Worm (Caenorhabditis elegans) whole organism, young adult: Measurements from ENCODE around the gene R08C7.12.

Experiments
- B0035.1 ChIP-seq: sonication (generic microtip); optimal IDR thresholded peaks from 2 replicates; lab custom pipeline; 2016; ENCODE audit warnings: missing genetic modification characterization, mild to moderate bottlenecking, missing compliant biosample characterization, missing genotype, missing genetic modification reagents
- C17E4.6 ChIP-seq: fragments of 200-800 bp; sonication (Bioruptor generic); IDR thresholded peaks from 2 replicates; pipeline ENCODE4 v1.3.6; 2022; ENCODE audit warnings: missing genetic modification reagents, missing genetic modification characterization, missing compliant biosample characterization
- F23B12.7 ChIP-seq: sonication (generic microtip); optimal IDR thresholded peaks from 2 replicates; lab custom pipeline; 2017; ENCODE audit warnings: missing genetic modification characterization, mild to moderate bottlenecking, missing compliant biosample characterization, antibody characterized with exemption, moderate library complexity; ENCODE audit not compliant: insufficient read depth
- F37B4.10 ChIP-seq: fragments of 200-800 bp; sonication (Bioruptor generic); IDR thresholded peaks from 2 replicates; pipeline ENCODE4 v1.3.6; 2022; ENCODE audit warnings: missing genetic modification characterization, missing compliant biosample characterization
- F52B5.7 ChIP-seq: sonication (generic microtip); optimal IDR thresholded peaks from 2 replicates; lab custom pipeline; 2016; ENCODE audit warnings: mild to moderate bottlenecking, missing genetic modification characterization, missing compliant biosample characterization
- F57A8.1 ChIP-seq: fragments of 200-800 bp; sonication (Bioruptor generic); optimal IDR thresholded peaks from 2 replicates; lab custom pipeline; 2018; ENCODE audit warnings: mild to moderate bottlenecking, missing genetic modification characterization, moderate library complexity, missing compliant biosample characterization
- F57C9.4 ChIP-seq: sonication (generic microtip); optimal IDR thresholded peaks from 2 replicates; lab custom pipeline; 2017; ENCODE audit warnings: mild to moderate bottlenecking, missing genetic modification characterization, missing compliant biosample characterization
- K12H6.12 ChIP-seq: fragments of 200-800 bp; sonication (Bioruptor generic); optimal IDR thresholded peaks from 2 replicates; lab custom pipeline; 2018; ENCODE audit warnings: mild to moderate bottlenecking, missing genetic modification characterization, missing compliant biosample characterization
- T07F8.4 ChIP-seq: sonication (generic microtip); optimal IDR thresholded peaks from 2 replicates; lab custom pipeline; 2016; ENCODE audit warnings: mild to moderate bottlenecking, missing genetic modification characterization, moderate library complexity, missing compliant biosample characterization
- T26A5.8 ChIP-seq: sonication (generic microtip); optimal IDR thresholded peaks from 2 replicates; lab custom pipeline; 2016; ENCODE audit warnings: missing genetic modification characterization, missing compliant biosample characterization
- Y53G8AR.9 ChIP-seq: fragments of 200-800 bp; sonication (Bioruptor generic); conservative IDR thresholded peaks from 2 replicates; pipeline ENCODE4 v1.3.6; 2022; ENCODE audit warnings: missing genetic modification reagents, missing genetic modification characterization, missing compliant biosample characterization
- Y56A3A.18 ChIP-seq: fragments of 200-800 bp; sonication (Bioruptor generic); IDR thresholded peaks from 2 replicates; pipeline ENCODE4 v1.3.6; 2022; ENCODE audit warnings: missing genetic modification reagents, missing genetic modification characterization, missing compliant biosample characterization
- Y67H2A.10 ChIP-seq: fragments of 200-800 bp; sonication (Bioruptor generic); conservative IDR thresholded peaks from 2 replicates; pipeline ENCODE4 v1.3.6; 2022; ENCODE audit warnings: missing genetic modification reagents, missing genetic modification characterization, missing compliant biosample characterization
- Y95B8A.8 ChIP-seq: fragments of 200-800 bp; sonication (Bioruptor generic); IDR thresholded peaks from 2 replicates; pipeline ENCODE4 v1.3.6; 2022; ENCODE audit warnings: missing genetic modification reagents, missing genetic modification characterization, missing compliant biosample characterization
- akir-1 ChIP-seq: fragments of 200-800 bp; sonication (Bioruptor generic); optimal IDR thresholded peaks from 2 replicates; lab custom pipeline; 2018; ENCODE audit warnings: mild to moderate bottlenecking, missing genetic modification characterization, moderate library complexity, missing compliant biosample characterization
- athp-1 ChIP-seq: sonication (generic microtip); optimal IDR thresholded peaks from 2 replicates; lab custom pipeline; 2017; ENCODE audit warnings: mild to moderate bottlenecking, missing genetic modification characterization, missing compliant biosample characterization
- attf-5 ChIP-seq: fragments of 200-800 bp; sonication (Bioruptor generic); optimal IDR thresholded peaks from 2 replicates; lab custom pipeline; 2018; ENCODE audit warnings: mild to moderate bottlenecking, missing genetic modification characterization, missing compliant biosample characterization
- attf-6 ChIP-seq: fragments of 200-800 bp; sonication (Bioruptor generic); IDR thresholded peaks from 2 replicates; pipeline ENCODE4 v1.3.6; 2022; ENCODE audit warnings: missing genetic modification reagents, missing genetic modification characterization, missing compliant biosample characterization
- bed-1 ChIP-seq: fragments of 200-800 bp; sonication (Bioruptor generic); IDR thresholded peaks from 2 replicates; pipeline ENCODE4 v1.3.6; 2022; ENCODE audit warnings: missing genetic modification reagents, missing genetic modification characterization, missing compliant biosample characterization
- cebp-2 ChIP-seq: fragments of 200-800 bp; sonication (Bioruptor generic); IDR thresholded peaks from 2 replicates; pipeline ENCODE4 v1.3.6; 2022; ENCODE audit warnings: missing genetic modification characterization, missing compliant biosample characterization
- chd-7 ChIP-seq: sonication (generic microtip); optimal IDR thresholded peaks from 2 replicates; lab custom pipeline; 2016; ENCODE audit warnings: mild to moderate bottlenecking, missing genetic modification characterization, moderate library complexity, missing compliant biosample characterization
- efl-1 ChIP-seq: fragments of 150-350 bp; optimal IDR thresholded peaks from 2 replicates; lab custom pipeline; 2014; ENCODE audit warnings: missing biosample characterization, missing genetic modification reagents, missing genetic modification characterization
- egl-18 ChIP-seq: fragments of 200-800 bp; sonication (Bioruptor generic); IDR thresholded peaks from 2 replicates; pipeline ENCODE4 v1.3.6; 2022; ENCODE audit warnings: missing genetic modification reagents, missing genetic modification characterization, missing compliant biosample characterization
- egl-44 ChIP-seq: fragments of 200-800 bp; sonication (Bioruptor generic); IDR thresholded peaks from 2 replicates; pipeline ENCODE4 v1.3.6; 2022; ENCODE audit warnings: missing genetic modification reagents, missing genetic modification characterization, missing compliant biosample characterization
- ets-4 ChIP-seq: fragments of 200-800 bp; sonication (Bioruptor generic); optimal IDR thresholded peaks from 2 replicates; lab custom pipeline; 2018; ENCODE audit warnings: mild to moderate bottlenecking, missing genetic modification characterization, missing compliant biosample characterization
- him-1 ChIP-seq: sonication (generic microtip); optimal IDR thresholded peaks from 2 replicates; lab custom pipeline; 2016; ENCODE audit warnings: missing genotype, missing genetic modification reagents, missing genetic modification characterization, missing compliant biosample characterization
- hlh-12 ChIP-seq: sonication (generic microtip); optimal IDR thresholded peaks from 2 replicates; lab custom pipeline; 2016; ENCODE audit warnings: missing genetic modification characterization, missing compliant biosample characterization
- hmg-1.2 ChIP-seq: fragments of 200-800 bp; sonication (Bioruptor generic); IDR thresholded peaks from 2 replicates; pipeline ENCODE4 v1.3.6; 2022; ENCODE audit warnings: missing genetic modification reagents, missing genetic modification characterization, missing compliant biosample characterization
- hmg-20 ChIP-seq: fragments of 200-800 bp; sonication (Bioruptor generic); IDR thresholded peaks from 2 replicates; pipeline ENCODE4 v1.3.6; 2022; ENCODE audit warnings: missing genetic modification reagents, missing genetic modification characterization, missing compliant biosample characterization
- hsf-1 ChIP-seq: fragments of 200-800 bp; sonication (Bioruptor generic); IDR thresholded peaks from 2 replicates; pipeline ENCODE4 v1.3.6; 2022; ENCODE audit warnings: missing genetic modification reagents, missing genetic modification characterization, missing compliant biosample characterization
- lin-40 ChIP-seq: sonication (generic microtip); optimal IDR thresholded peaks from 2 replicates; lab custom pipeline; 2016; ENCODE audit warnings: missing genetic modification characterization, mild to moderate bottlenecking, missing compliant biosample characterization, missing genotype, missing genetic modification reagents
- lin-54 ChIP-seq: fragments of 200-800 bp; sonication (Bioruptor generic); optimal IDR thresholded peaks from 2 replicates; lab custom pipeline; 2018; ENCODE audit warnings: mild to moderate bottlenecking, missing genetic modification characterization, missing compliant biosample characterization
- madf-10 ChIP-seq: sonication (generic microtip); optimal IDR thresholded peaks from 2 replicates; lab custom pipeline; 2016; ENCODE audit warnings: mild to moderate bottlenecking, missing genetic modification characterization, missing compliant biosample characterization
- mcd-1 ChIP-seq: fragments of 200-800 bp; sonication (Bioruptor generic); IDR thresholded peaks from 2 replicates; pipeline ENCODE4 v1.3.6; 2022; ENCODE audit warnings: missing genetic modification reagents, missing genetic modification characterization, missing compliant biosample characterization
- mel-28 ChIP-seq: sonication (generic microtip); optimal IDR thresholded peaks from 2 replicates; lab custom pipeline; 2016; ENCODE audit warnings: borderline replicate concordance, mild to moderate bottlenecking, missing genetic modification characterization, missing compliant biosample characterization
- mes-4 ChIP-seq: sonication (generic microtip); optimal IDR thresholded peaks from 2 replicates; lab custom pipeline; 2016; ENCODE audit warnings: missing genotype, missing genetic modification characterization, missing compliant biosample characterization
- nhr-80 ChIP-seq: sonication (generic microtip); optimal IDR thresholded peaks from 2 replicates; lab custom pipeline; 2016; ENCODE audit warnings: missing genetic modification characterization, missing compliant biosample characterization
- rpc-1 ChIP-seq, 2 experiments: fragments of 150-350 bp in 1 of 2; sonication (generic microtip) in 1 of 2; optimal IDR thresholded peaks; 2 replicates each; lab custom pipeline; 2014 to 2018; ENCODE audit warnings: missing biosample characterization in 1 of 2, missing genetic modification characterization in 1 of 2, missing genetic modification reagents in 1 of 2, missing genotype in 1 of 2
- sdz-38 ChIP-seq: sonication (generic microtip); optimal IDR thresholded peaks from 2 replicates; lab custom pipeline; 2016; ENCODE audit warnings: missing genotype, missing genetic modification characterization, missing compliant biosample characterization
- snpc-3.4 ChIP-seq: sonication (generic microtip); optimal IDR thresholded peaks from 2 replicates; lab custom pipeline; 2017; ENCODE audit warnings: missing genetic modification characterization, mild to moderate bottlenecking, missing compliant biosample characterization, antibody characterized with exemption, moderate library complexity, missing genotype, missing genetic modification reagents
- zfh-2 ChIP-seq: fragments of 200-800 bp; sonication (Bioruptor generic); conservative IDR thresholded peaks from 2 replicates; pipeline ENCODE4 v1.3.6; 2022; ENCODE audit warnings: missing genetic modification reagents, missing genetic modification characterization, missing compliant biosample characterization
- ztf-18 ChIP-seq: sonication (generic microtip); optimal IDR thresholded peaks from 2 replicates; lab custom pipeline; 2016; ENCODE audit warnings: missing genotype, mild to moderate bottlenecking, missing genetic modification characterization, missing compliant biosample characterization
- ztf-22 ChIP-seq: fragments of 200-800 bp; sonication (Bioruptor generic); optimal IDR thresholded peaks from 2 replicates; lab custom pipeline; 2018; ENCODE audit warnings: mild to moderate bottlenecking, missing genetic modification characterization, moderate library complexity, missing compliant biosample characterization
- ztf-25 ChIP-seq: fragments of 200-800 bp; sonication (Bioruptor generic); IDR thresholded peaks from 2 replicates; pipeline ENCODE4 v1.3.6; 2022; ENCODE audit warnings: missing genetic modification reagents, missing genetic modification characterization, missing compliant biosample characterization
- ztf-6 ChIP-seq: fragments of 200-800 bp; sonication (Bioruptor generic); IDR thresholded peaks from 2 replicates; pipeline ENCODE4 v1.3.6; 2022; ENCODE audit warnings: missing genetic modification reagents, missing genetic modification characterization, missing compliant biosample characterization

R08C7.12 gene

ce11 chrIV:4449843-4450242 is 304 bp downstream of the R08C7.12 start (continued):
- TF ChIP-seq egl-18 (no peak), attf-6 (no peak; the same call in 1 of the 2 replicates), sdz-38 (tag; lab: Kevin White, UChicago) (no peak), Y95B8A.8 (GFP tag; lab: Robert Waterston, UW) (peak; percentile 70; the same call in 1 of the 2 replicates), cebp-2 (no peak), ets-4 (no peak), attf-5 (GFP tag; lab: Kevin White, UChicago) (peak; percentile 42), rpc-1 (optimal IDR thresholded peaks at IDR 0.05; lab: Kevin White, UChicago) (no peak), rpc-1 (tag; optimal IDR thresholded peaks at IDR 0.05; lab: Kevin White, UChicago) (no peak), T26A5.8 (tag; lab: Kevin White, UChicago) (no peak), F57C9.4 (tag; lab: Kevin White, UChicago) (no peak), T07F8.4 (no peak), F52B5.7 (tag; lab: Kevin White, UChicago) (peak; percentile 52), Y67H2A.10 (no peak), ztf-18 (peak; percentile 40), K12H6.12 (tag; lab: Kevin White, UChicago) (no peak), hmg-20 (GFP tag; lab: Robert Waterston, UW) (no peak), mel-28 (tag; lab: Kevin White, UChicago) (no peak), hsf-1 (GFP tag; lab: Robert Waterston, UW) (no peak; the same call in 1 of the 2 replicates), snpc-3.4 (no peak), F23B12.7 (tag; lab: Kevin White, UChicago) (no peak), lin-54 (GFP tag; lab: Kevin White, UChicago) (peak; percentile 4), ztf-6 (GFP tag; lab: Robert Waterston, UW) (no peak), nhr-80 (tag; lab: Kevin White, UChicago) (peak; percentile 80), B0035.1 (tag; lab: Kevin White, UChicago) (peak; percentile 30), Y53G8AR.9 (GFP tag; lab: Robert Waterston, UW) (no peak), ztf-25 (GFP tag; lab: Robert Waterston, UW) (no peak), ztf-22 (GFP tag; lab: Kevin White, UChicago) (no peak), hmg-1.2 (GFP tag; lab: Robert Waterston, UW) (peak; percentile 33; the same call in 1 of the 2 replicates), efl-1 (GFP tag; lab: Kevin White, UChicago) (no peak), madf-10 (peak; percentile 64), Y56A3A.18 (GFP tag; lab: Robert Waterston, UW) (no peak), F57A8.1 (no peak)
- TF ChIP-seq, all 124 proteins: peak for 44

ce11 chrIV:4451576-4451975 is 2.0 kb downstream of the R08C7.12 start, which contains the start of gene R08C7.1:
TSS of gene R08C7.1 (plus strand) at chrIV:4451876.
- TF ChIP-seq mcd-1 (no peak), hmg-1.2 (GFP tag; lab: Robert Waterston, UW) (peak; percentile 50; the same call in 1 of the 2 replicates)

ce11 chrIV:4454330-4455173 is 5.0 kb downstream of the R08C7.12 start, which contains the start of gene R08C7.11:
TSS of gene R08C7.11 (minus strand) at chrIV:4454937.
- TF ChIP-seq ztf-22 (GFP tag; lab: Kevin White, UChicago) (no peak), athp-1 (no peak), akir-1 (GFP tag; lab: Kevin White, UChicago) (no peak), F37B4.10 (GFP tag; lab: Robert Waterston, UW) (no peak), hsf-1 (GFP tag; lab: Robert Waterston, UW) (no peak), lin-40 (tag; lab: Kevin White, UChicago) (peak; percentile 32), T07F8.4 (no peak), hlh-12 (tag; lab: Kevin White, UChicago) (no peak), egl-44 (GFP tag; lab: Robert Waterston, UW) (peak; percentile 71; the same call in 1 of the 2 replicates), cebp-2 (no peak), mes-4 (tag; lab: Kevin White, UChicago) (no peak), ztf-25 (GFP tag; lab: Robert Waterston, UW) (no peak), lin-54 (GFP tag; lab: Kevin White, UChicago) (no peak), him-1 (tag; lab: Kevin White, UChicago) (no peak), ztf-18 (no peak), zfh-2 (GFP tag; lab: Robert Waterston, UW) (peak; percentile 88), bed-1 (no peak), chd-7 (no peak), C17E4.6 (GFP tag; lab: Robert Waterston, UW) (no peak)
